Worm (Caenorhabditis elegans) whole organism, young adult: ENCODE measurements around the gene rpn-9.

Experiments
- B0035.1 ChIP-seq: sonication (generic microtip); optimal IDR thresholded peaks from 2 replicates; lab custom pipeline; 2016; ENCODE audit warnings: missing genetic modification characterization, mild to moderate bottlenecking, missing compliant biosample characterization, missing genotype, missing genetic modification reagents
- Y67H2A.10 ChIP-seq: fragments of 200-800 bp; sonication (Bioruptor generic); conservative IDR thresholded peaks from 2 replicates; pipeline ENCODE4 v1.3.6; 2022; ENCODE audit warnings: missing genetic modification reagents, missing genetic modification characterization, missing compliant biosample characterization
- Y95B8A.8 ChIP-seq: fragments of 200-800 bp; sonication (Bioruptor generic); IDR thresholded peaks from 2 replicates; pipeline ENCODE4 v1.3.6; 2022; ENCODE audit warnings: missing genetic modification reagents, missing genetic modification characterization, missing compliant biosample characterization
- ama-1 ChIP-seq, 3 experiments: fragments of 150-350 bp in 1 of 3; sonication (generic microtip) in 2 of 3; optimal IDR thresholded peaks; 2 replicates each; lab custom pipeline; 2014 to 2018; ENCODE audit warnings: missing biosample characterization in 2 of 3, missing genetic modification characterization in 2 of 3, missing genetic modification reagents in 2 of 3
- efl-1 ChIP-seq: fragments of 150-350 bp; optimal IDR thresholded peaks from 2 replicates; lab custom pipeline; 2014; ENCODE audit warnings: missing biosample characterization, missing genetic modification reagents, missing genetic modification characterization
- ets-4 ChIP-seq: fragments of 200-800 bp; sonication (Bioruptor generic); optimal IDR thresholded peaks from 2 replicates; lab custom pipeline; 2018; ENCODE audit warnings: mild to moderate bottlenecking, missing genetic modification characterization, missing compliant biosample characterization
- hlh-26 ChIP-seq: fragments of 200-800 bp; sonication (Bioruptor generic); conservative IDR thresholded peaks from 2 replicates; pipeline ENCODE4 v1.3.6; 2022; ENCODE audit warnings: missing genetic modification reagents, missing genetic modification characterization, missing compliant biosample characterization
- lin-35 ChIP-seq, 3 experiments: fragments of 150-350 bp in 2 of 3; sonication (generic microtip) in 1 of 3; optimal IDR thresholded peaks; 2 replicates each; lab custom pipeline; 2014 to 2018; ENCODE audit warnings: missing biosample characterization in 3 of 3, missing genetic modification characterization in 3 of 3, missing genetic modification reagents in 3 of 3
- mxl-1 ChIP-seq: sonication (generic microtip); optimal IDR thresholded peaks from 2 replicates; lab custom pipeline; 2016; ENCODE audit warnings: missing genetic modification characterization, missing compliant biosample characterization
- nfya-1 ChIP-seq: sonication (generic microtip); optimal IDR thresholded peaks from 2 replicates; lab custom pipeline; 2017; ENCODE audit warnings: antibody characterized with exemption, missing compliant biosample characterization, missing genetic modification characterization, borderline replicate concordance; ENCODE audit not compliant: insufficient read depth
- pbrm-1 ChIP-seq: fragments of 200-800 bp; sonication (Bioruptor generic); IDR thresholded peaks from 2 replicates; pipeline ENCODE4 v1.3.6; 2022; ENCODE audit warnings: missing genetic modification reagents, missing genetic modification characterization, missing compliant biosample characterization
- sea-2 ChIP-seq: fragments of 200-800 bp; sonication (Bioruptor generic); IDR thresholded peaks from 2 replicates; pipeline ENCODE4 v1.3.6; 2022; ENCODE audit warnings: missing genetic modification characterization, missing compliant biosample characterization
- unc-62 ChIP-seq: fragments of 150-350 bp; optimal IDR thresholded peaks from 2 replicates; lab custom pipeline; 2014; ENCODE audit warnings: missing biosample characterization, missing genetic modification reagents, missing genetic modification characterization
- xnd-1 ChIP-seq: sonication (generic microtip); optimal IDR thresholded peaks from 2 replicates; lab custom pipeline; 2016; ENCODE audit warnings: missing genotype, missing genetic modification reagents, missing genetic modification characterization, missing compliant biosample characterization

DNA sequence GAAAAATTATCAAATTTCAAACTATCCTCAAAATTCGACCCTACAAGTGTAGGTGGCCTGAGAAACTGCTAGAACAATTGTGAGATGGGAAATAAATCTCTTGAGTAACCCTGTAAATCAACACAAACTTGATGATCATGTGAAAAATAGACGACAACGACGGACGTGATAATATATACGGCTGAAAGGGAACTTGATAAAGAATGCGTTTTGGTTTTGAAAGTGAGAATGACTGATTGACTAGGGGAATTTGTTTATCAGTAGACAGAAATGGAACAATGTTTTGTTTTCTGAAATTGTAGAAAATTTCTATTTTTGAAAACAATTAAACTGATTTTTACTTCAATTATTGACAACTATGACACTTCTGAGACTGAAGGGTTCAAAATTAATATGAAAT lies 45.2 kb downstream of the rpn-9 start:
- TF ChIP-seq sea-2, result no peak
- no peak for TF ChIP-seq efl-1 (GFP tag; lab: Kevin White, UChicago)
- no peak for TF ChIP-seq unc-62 (GFP tag; lab: Kevin White, UChicago)
- no peak for TF ChIP-seq Y95B8A.8
- TF ChIP-seq mxl-1 (tag; lab: Kevin White, UChicago), result no peak
- no peak for TF ChIP-seq pbrm-1 (GFP tag; lab: Robert Waterston, UW)
- TF ChIP-seq ama-1 (optimal IDR thresholded peaks at IDR 0.05; lab: Kevin White, UChicago), result no peak
- TF ChIP-seq ama-1 (GFP tag; optimal IDR thresholded peaks at IDR 0.05; lab: Kevin White, UChicago), result no peak
- TF ChIP-seq hlh-26 (GFP tag; lab: Robert Waterston, UW), result no peak
- TF ChIP-seq nfya-1 (tag; lab: Kevin White, UChicago), result no peak
- no peak for TF ChIP-seq B0035.1 (tag; lab: Kevin White, UChicago)
- TF ChIP-seq ets-4 (GFP tag; lab: Kevin White, UChicago), result no peak
- no peak for TF ChIP-seq Y67H2A.10
- no peak for TF ChIP-seq lin-35 (GFP tag; optimal IDR thresholded peaks at IDR 0.05; lab: Kevin White, UChicago)
- TF ChIP-seq xnd-1, result no peak
